Fruit fly (Drosophila melanogaster): Measurements from ENCODE around the gene CG33630.

CG33630 gene

DNA sequence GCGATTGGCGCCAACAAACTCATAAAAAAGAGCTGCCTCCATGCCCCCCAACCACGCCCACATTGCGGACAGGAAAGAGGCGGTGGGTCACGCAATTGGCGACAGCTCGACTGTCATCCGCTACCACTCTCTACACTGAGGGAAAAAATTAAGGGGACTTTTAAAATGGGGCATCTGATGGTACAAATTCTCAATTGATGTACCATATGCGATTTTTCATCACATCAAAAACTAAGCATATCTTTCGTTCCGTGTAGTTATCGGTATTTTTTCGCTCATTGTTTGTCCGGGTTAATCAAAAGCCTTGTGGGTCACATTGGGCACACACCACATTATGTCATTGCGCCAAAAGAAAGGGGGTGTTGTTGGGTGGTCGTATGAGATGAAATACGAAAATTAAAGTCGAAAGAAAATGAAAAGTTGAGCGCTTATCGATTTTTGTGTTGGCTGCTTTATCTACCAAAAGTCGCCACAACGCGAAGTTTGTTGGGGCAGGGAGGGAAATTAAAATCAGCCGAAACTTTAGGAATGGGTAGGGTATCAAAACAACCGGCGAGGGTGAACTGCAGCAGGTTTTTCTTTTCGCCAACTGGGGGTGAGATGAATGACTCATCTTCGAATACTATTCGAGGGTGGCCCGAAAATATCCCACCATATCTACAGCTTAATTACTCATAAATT lies 38.3 kb upstream of the CG33630 start (continued):
- no peak for TF ChIP-seq CG5953 (GFP tag; IDR thresholded peaks at IDR 0.05)
- TF ChIP-seq ato (GFP tag; IDR thresholded peaks at IDR 0.05; ENCODE audit: partially characterized antibody) = no peak
- no peak for TF ChIP-seq C15 (GFP tag; IDR thresholded peaks at IDR 0.05)
- TF ChIP-seq seq (GFP tag; IDR thresholded peaks at IDR 0.05) = no peak
- no peak for TF ChIP-seq CG4617 (GFP tag; optimal IDR thresholded peaks at IDR 0.05; ENCODE audit: borderline replicate concordance)
- no peak for TF ChIP-seq psq (GFP tag; optimal IDR thresholded peaks at IDR 0.05)
- TF ChIP-seq CG12299 (tag; optimal IDR thresholded peaks at IDR 0.05) = no peak
- no peak for TF ChIP-seq dm (GFP tag; optimal IDR thresholded peaks at IDR 0.05)
- TF ChIP-seq CG11085 (GFP tag; IDR thresholded peaks at IDR 0.05) = no peak
- peak; percentile 46; the same call in 1 of the 3 replicates for TF ChIP-seq Mrtf (GFP tag; IDR thresholded peaks at IDR 0.05)
- TF ChIP-seq oc (tag; optimal IDR thresholded peaks at IDR 0.05) = no peak
- TF ChIP-seq CG11247 (GFP tag; IDR thresholded peaks at IDR 0.05) = no peak
- TF ChIP-seq Mes4 (GFP tag; optimal IDR thresholded peaks at IDR 0.05) = no peak
- peak; percentile 3 for TF ChIP-seq exex (tag; optimal IDR thresholded peaks at IDR 0.05)
- TF ChIP-seq HmgZ (tag; optimal IDR thresholded peaks at IDR 0.05) = no peak
- TF ChIP-seq CG1792 (GFP tag; optimal IDR thresholded peaks at IDR 0.05) = peak; percentile 20
- TF ChIP-seq NC2α (GFP tag; optimal IDR thresholded peaks at IDR 0.05) = no peak
- TF ChIP-seq NFAT (GFP tag; IDR thresholded peaks at IDR 0.05) = peak; percentile 54
- 0 out of 3 replicates have a peak, but pooled peaks have one; percentile 40 for TF ChIP-seq CG6175 (GFP tag; IDR thresholded peaks at IDR 0.05)
- no peak for TF ChIP-seq ac (GFP tag; optimal IDR thresholded peaks at IDR 0.05)
- TF ChIP-seq CG10267 (tag; optimal IDR thresholded peaks at IDR 0.05) = no peak
- no peak for TF ChIP-seq Hmx (GFP tag; optimal IDR thresholded peaks at IDR 0.05)
- TF ChIP-seq Drgx (GFP tag; IDR thresholded peaks at IDR 0.05) = no peak
- no peak for TF ChIP-seq CG14860 (GFP tag; IDR thresholded peaks at IDR 0.05; ENCODE audit: partially characterized antibody)
- TF ChIP-seq CG17359 (tag; optimal IDR thresholded peaks at IDR 0.05) = no peak
- no peak for TF ChIP-seq HLH54F (GFP tag; optimal IDR thresholded peaks at IDR 0.05)
- no peak for TF ChIP-seq ken (GFP tag; IDR thresholded peaks at IDR 0.05)
- no peak for TF ChIP-seq dan (GFP tag; IDR thresholded peaks at IDR 0.05)
- TF ChIP-seq CG7745 (tag; optimal IDR thresholded peaks at IDR 0.05) = no peak
- TF ChIP-seq sens (GFP tag) = no peak
- TF ChIP-seq dati (GFP tag; IDR thresholded peaks at IDR 0.05) = no peak
- peak; percentile 41; the same call in 1 of the 3 replicates for TF ChIP-seq Optix (GFP tag; IDR thresholded peaks at IDR 0.05)
- TF ChIP-seq bcd (GFP tag; optimal IDR thresholded peaks at IDR 0.05) = peak; percentile 14
- TF ChIP-seq CG33557 (GFP tag; optimal IDR thresholded peaks at IDR 0.05) = no peak
- no peak for TF ChIP-seq gem (tag; optimal IDR thresholded peaks at IDR 0.05)
- TF ChIP-seq ATbp (GFP tag; optimal IDR thresholded peaks at IDR 0.05) = no peak
- no peak for TF ChIP-seq unc-4 (GFP tag; IDR thresholded peaks at IDR 0.05; ENCODE audit: partially characterized antibody)
- no peak for TF ChIP-seq Oli (tag; optimal IDR thresholded peaks at IDR 0.05)
- TF ChIP-seq CG4404 (GFP tag; IDR thresholded peaks at IDR 0.05) = no peak
- TF ChIP-seq Bdp1 (GFP tag; optimal IDR thresholded peaks at IDR 0.05) = no peak
- TF ChIP-seq unpg (GFP tag; optimal IDR thresholded peaks at IDR 0.05) = no peak
- no peak for TF ChIP-seq Opbp (GFP tag; IDR thresholded peaks at IDR 0.05; ENCODE audit: partially characterized antibody)
- TF ChIP-seq E2f2 (GFP tag; IDR thresholded peaks at IDR 0.05) = no peak
- TF ChIP-seq CG4854 (GFP tag; optimal IDR thresholded peaks at IDR 0.05) = peak; percentile 13
- no peak for TF ChIP-seq stc (GFP tag; IDR thresholded peaks at IDR 0.05)
- peak; percentile 60 for TF ChIP-seq CG7786 (GFP tag; optimal IDR thresholded peaks at IDR 0.05)
- TF ChIP-seq E2f1 (GFP tag; IDR thresholded peaks at IDR 0.05) = no peak
- TF ChIP-seq CG6854 (GFP tag; optimal IDR thresholded peaks at IDR 0.05) = peak; percentile 43
- no peak for TF ChIP-seq Sin3A (optimal IDR thresholded peaks at IDR 0.05)
- peak; percentile 40 for TF ChIP-seq Dek (tag; optimal IDR thresholded peaks at IDR 0.05)
- TF ChIP-seq Hand (GFP tag; optimal IDR thresholded peaks at IDR 0.05) = peak; percentile 72

Data from whole organism, embryonic.